Fruit fly (Drosophila melanogaster) whole organism, embryonic: ENCODE results near the gene Alh.

Experiments used
- Abd-B ChIP-seq: fragments of 200-800 bp; sonication (Bioruptor generic); optimal IDR thresholded peaks from 2 replicates; lab custom pipeline; 2018; ENCODE audit warnings: missing biosample characterization, mild to moderate bottlenecking, missing genetic modification characterization, moderate library complexity
- Bgb ChIP-seq: fragments of 200-800 bp; sonication (Bioruptor generic); IDR thresholded peaks from 2 replicates; pipeline ENCODE4 v1.3.6; 2022; ENCODE audit warnings: missing biosample characterization, missing genetic modification characterization; ENCODE audit not compliant: partially characterized antibody
- CG10431 ChIP-seq: fragments of 200-800 bp; sonication (Bioruptor generic); optimal IDR thresholded peaks from 3 replicates; lab custom pipeline; 2018; ENCODE audit warnings: missing biosample characterization, mild to moderate bottlenecking, missing genetic modification characterization
- CG11093 ChIP-seq: fragments of 200-800 bp; sonication (Bioruptor generic); IDR thresholded peaks from 3 replicates; pipeline ENCODE4 v1.3.6; 2022; ENCODE audit warnings: missing biosample characterization, missing genetic modification characterization
- CG11247 ChIP-seq: fragments of 200-800 bp; sonication (Bioruptor generic); IDR thresholded peaks from 2 replicates; pipeline ENCODE4 v1.3.6; 2022; ENCODE audit warnings: missing biosample characterization, missing genetic modification characterization
- CG13624 ChIP-seq: fragments of 200-800 bp; sonication (Bioruptor generic); optimal IDR thresholded peaks from 2 replicates; lab custom pipeline; 2016; ENCODE audit warnings: missing biosample characterization, missing genetic modification characterization
- CG15696 ChIP-seq: fragments of 200-800 bp; sonication (Bioruptor generic); optimal IDR thresholded peaks from 2 replicates; lab custom pipeline; 2019; ENCODE audit warnings: missing biosample characterization, mild to moderate bottlenecking, missing genetic modification characterization, moderate library complexity
- CG16779 ChIP-seq: fragments of 200-800 bp; sonication (Bioruptor generic); IDR thresholded peaks from 2 replicates; pipeline ENCODE4 v1.3.6; 2022; ENCODE audit warnings: missing biosample characterization, missing genetic modification characterization
- CG17328 ChIP-seq: fragments of 200-800 bp; sonication (Bioruptor generic); IDR thresholded peaks from 2 replicates; pipeline ENCODE4 v1.3.6; 2022; ENCODE audit warnings: missing biosample characterization, missing genetic modification characterization
- CG30403 ChIP-seq: fragments of 200-800 bp; sonication (Bioruptor generic); optimal IDR thresholded peaks from 3 replicates; lab custom pipeline; 2016; ENCODE audit warnings: missing biosample characterization, missing genetic modification characterization
- CG30431 ChIP-seq: fragments of 200-800 bp; sonication (Bioruptor generic); optimal IDR thresholded peaks from 2 replicates; lab custom pipeline; 2017; ENCODE audit warnings: missing biosample characterization, missing genetic modification characterization
- CG3838 ChIP-seq: fragments of 200-800 bp; sonication (Bioruptor generic); optimal IDR thresholded peaks from 3 replicates; lab custom pipeline; 2016; ENCODE audit warnings: missing biosample characterization, missing genetic modification characterization
- CG42726 ChIP-seq: fragments of 200-800 bp; sonication (Bioruptor generic); IDR thresholded peaks from 2 replicates; pipeline ENCODE4 v1.3.6; 2022; ENCODE audit warnings: missing biosample characterization, missing genetic modification characterization; ENCODE audit not compliant: partially characterized antibody
- CG6254 ChIP-seq: fragments of 200-800 bp; sonication (Bioruptor generic); optimal IDR thresholded peaks from 3 replicates; lab custom pipeline; 2017; ENCODE audit warnings: mild to moderate bottlenecking, missing biosample characterization, missing genetic modification reagents, missing genetic modification characterization
- CG6654 ChIP-seq: fragments of 200-800 bp; sonication (Bioruptor generic); optimal IDR thresholded peaks from 2 replicates; lab custom pipeline; 2017; ENCODE audit warnings: missing biosample characterization, mild to moderate bottlenecking, missing genetic modification characterization
- CG8478 ChIP-seq: fragments of >200 bp; optimal IDR thresholded peaks from 2 replicates; lab custom pipeline; 2018
- CG8924 ChIP-seq: fragments of 200-800 bp; optimal IDR thresholded peaks from 3 replicates; lab custom pipeline; 2019; ENCODE audit warnings: missing biosample characterization, mild to moderate bottlenecking, missing genetic modification characterization, moderate library complexity
- CG9215 ChIP-seq: fragments of 200-800 bp; sonication (Bioruptor generic); IDR thresholded peaks from 2 replicates; pipeline ENCODE4 v1.3.6; 2022; ENCODE audit warnings: missing biosample characterization, missing genetic modification characterization
- Drgx ChIP-seq: fragments of 200-800 bp; sonication (Bioruptor generic); IDR thresholded peaks from 2 replicates; pipeline ENCODE4 v1.3.6; 2022; ENCODE audit warnings: missing biosample characterization, missing genetic modification characterization
- E2f2 ChIP-seq: fragments of 200-800 bp; sonication (Bioruptor generic); IDR thresholded peaks from 2 replicates; pipeline ENCODE4 v1.3.6; 2022; ENCODE audit warnings: missing biosample characterization, missing genetic modification characterization
- Fer1 ChIP-seq: fragments of 200-800 bp; sonication (Bioruptor generic); optimal IDR thresholded peaks from 2 replicates; lab custom pipeline; 2017; ENCODE audit warnings: missing biosample characterization, mild to moderate bottlenecking, missing genetic modification characterization
- GATAe ChIP-seq: fragments of 200-800 bp; sonication (Bioruptor generic); conservative IDR thresholded peaks from 2 replicates; pipeline ENCODE4 v1.3.6; 2022; ENCODE audit warnings: missing biosample characterization, missing genetic modification characterization
- HLH3B ChIP-seq: fragments of 200-800 bp; sonication (Bioruptor generic); IDR thresholded peaks from 2 replicates; pipeline ENCODE4 v1.3.6; 2022; ENCODE audit warnings: missing biosample characterization, missing genetic modification characterization
- Lhr ChIP-seq: fragments of 200-800 bp; sonication (Bioruptor generic); optimal IDR thresholded peaks from 3 replicates; lab custom pipeline; 2017; ENCODE audit warnings: mild to moderate bottlenecking, missing biosample characterization, missing genetic modification reagents, missing genetic modification characterization
- Lpt ChIP-seq: fragments of >200 bp; optimal IDR thresholded peaks from 2 replicates; lab custom pipeline; 2018; ENCODE audit warnings: missing biosample characterization, missing genetic modification characterization
- MTF-1 ChIP-seq: fragments of 200-800 bp; sonication (Bioruptor generic); optimal IDR thresholded peaks from 2 replicates; lab custom pipeline; 2018; ENCODE audit warnings: missing biosample characterization, mild to moderate bottlenecking, missing genetic modification characterization, borderline replicate concordance
- Nf-YC ChIP-seq: fragments of 200-800 bp; optimal IDR thresholded peaks from 3 replicates; lab custom pipeline; 2019; ENCODE audit warnings: missing biosample characterization, mild to moderate bottlenecking, missing genetic modification characterization, moderate library complexity
- Oli ChIP-seq: fragments of 200-800 bp; sonication (Bioruptor generic); optimal IDR thresholded peaks from 2 replicates; lab custom pipeline; 2018; ENCODE audit warnings: missing biosample characterization, mild to moderate bottlenecking, missing genetic modification characterization, moderate library complexity
- Ravus ChIP-seq: fragments of 200-800 bp; sonication (Bioruptor generic); IDR thresholded peaks from 2 replicates; pipeline ENCODE4 v1.3.6; 2022; ENCODE audit warnings: missing biosample characterization, missing genetic modification characterization
- Sry-δ ChIP-seq: fragments of 200-800 bp; sonication (Bioruptor generic); optimal IDR thresholded peaks from 2 replicates; lab custom pipeline; 2016; ENCODE audit warnings: missing biosample characterization, missing genetic modification characterization
- Stat92E ChIP-seq, 3 experiments: fragments of >200 bp in 2 of 3; fragments of 200-800 bp in 1 of 3; sonication (Bioruptor generic) in 1 of 3; optimal IDR thresholded peaks; 2 replicates each; lab custom pipeline; 2017 to 2019; ENCODE audit warnings: missing biosample characterization in 3 of 3, missing genetic modification characterization in 3 of 3, mild to moderate bottlenecking in 1 of 3, moderate library complexity in 1 of 3
- az2 ChIP-seq: fragments of 200-800 bp; sonication (Bioruptor generic); optimal IDR thresholded peaks from 3 replicates; lab custom pipeline; 2016; ENCODE audit warnings: missing biosample characterization, missing genetic modification characterization
- br ChIP-seq: fragments of >200 bp; optimal IDR thresholded peaks from 2 replicates; lab custom pipeline; 2017
- cad ChIP-seq: fragments of >200 bp; optimal IDR thresholded peaks from 2 replicates; lab custom pipeline; 2017; ENCODE audit warnings: missing biosample characterization, missing genetic modification characterization
- ci ChIP-seq: fragments of 200-800 bp; sonication (Bioruptor generic); IDR thresholded peaks from 3 replicates; pipeline ENCODE4 v1.3.6; 2022; ENCODE audit warnings: missing biosample characterization, missing genetic modification characterization
- gcm ChIP-seq: fragments of 200-800 bp; sonication (Bioruptor generic); optimal IDR thresholded peaks from 2 replicates; lab custom pipeline; 2019; ENCODE audit warnings: missing biosample characterization, mild to moderate bottlenecking, missing genetic modification characterization, moderate library complexity
- insv ChIP-seq, 2 experiments: fragments of 200-800 bp; sonication (Bioruptor generic); optimal IDR thresholded peaks; 3 replicates each; lab custom pipeline; 2016 to 2018; ENCODE audit warnings: missing biosample characterization in 2 of 2, missing genetic modification characterization in 2 of 2
- kah ChIP-seq: fragments of 200-800 bp; sonication (Bioruptor generic); optimal IDR thresholded peaks from 2 replicates; lab custom pipeline; 2018; ENCODE audit warnings: missing biosample characterization, mild to moderate bottlenecking, missing genetic modification characterization
- lbe ChIP-seq: fragments of 200-800 bp; sonication (Bioruptor generic); optimal IDR thresholded peaks from 2 replicates; lab custom pipeline; 2016; ENCODE audit warnings: missing biosample characterization, mild to moderate bottlenecking, missing genetic modification characterization
- lov ChIP-seq, 2 experiments: fragments of 200-800 bp in 1 of 2; fragments of >200 bp in 1 of 2; sonication (Bioruptor generic) in 1 of 2; IDR thresholded peaks in 1 of 2; optimal IDR thresholded peaks in 1 of 2; 2 replicates in 1 of 2; 3 replicates in 1 of 2; pipeline versions ENCODE4 v1.3.6 to Lab custom; 2017 to 2022; ENCODE audit warnings: missing biosample characterization in 1 of 2, missing genetic modification characterization in 1 of 2
- mld ChIP-seq: fragments of 200-800 bp; sonication (Bioruptor generic); IDR thresholded peaks from 3 replicates; pipeline ENCODE4 v1.3.6; 2022; ENCODE audit warnings: missing biosample characterization, missing genetic modification characterization; ENCODE audit not compliant: partially characterized antibody
- nau ChIP-seq: fragments of 200-800 bp; sonication (Bioruptor generic); optimal IDR thresholded peaks from 3 replicates; lab custom pipeline; 2017; ENCODE audit warnings: missing biosample characterization, mild to moderate bottlenecking, missing genetic modification characterization, missing genetic modification reagents
- nerfin-2 ChIP-seq: fragments of 200-800 bp; sonication (Bioruptor generic); IDR thresholded peaks from 2 replicates; pipeline ENCODE4 v1.3.6; 2022; ENCODE audit warnings: missing biosample characterization, missing genetic modification characterization; ENCODE audit not compliant: partially characterized antibody
- nom ChIP-seq: fragments of 200-800 bp; sonication (Bioruptor generic); optimal IDR thresholded peaks from 2 replicates; lab custom pipeline; 2017; ENCODE audit warnings: missing biosample characterization, missing genetic modification characterization, mild to moderate bottlenecking, moderate library complexity, missing genetic modification reagents
- pita ChIP-seq: fragments of 200-800 bp; sonication (Bioruptor generic); optimal IDR thresholded peaks from 2 replicates; lab custom pipeline; 2017; ENCODE audit warnings: missing biosample characterization, mild to moderate bottlenecking, missing genetic modification characterization
- pzg ChIP-seq: fragments of 200-800 bp; sonication (Bioruptor generic); optimal IDR thresholded peaks from 3 replicates; lab custom pipeline; 2018; ENCODE audit warnings: missing biosample characterization, mild to moderate bottlenecking, missing genetic modification characterization, moderate library complexity
- rib ChIP-seq: fragments of 200-800 bp; sonication (Bioruptor generic); IDR thresholded peaks from 2 replicates; pipeline ENCODE4 v1.3.6; 2022; ENCODE audit warnings: missing biosample characterization, missing genetic modification characterization
- row ChIP-seq: fragments of 200-800 bp; sonication (Bioruptor generic); IDR thresholded peaks from 3 replicates; pipeline ENCODE4 v1.3.6; 2022; ENCODE audit warnings: missing biosample characterization, missing genetic modification characterization
- sob ChIP-seq: fragments of 200-800 bp; sonication (Bioruptor generic); IDR thresholded peaks from 2 replicates; pipeline ENCODE4 v1.3.6; 2022; ENCODE audit warnings: missing biosample characterization, missing genetic modification characterization
- usp ChIP-seq: fragments of >200 bp; optimal IDR thresholded peaks from 2 replicates; lab custom pipeline; 2017; ENCODE audit warnings: missing biosample characterization, missing genetic modification characterization
- wek ChIP-seq: fragments of 200-800 bp; sonication (Bioruptor generic); optimal IDR thresholded peaks from 3 replicates; lab custom pipeline; 2018; ENCODE audit warnings: missing biosample characterization, mild to moderate bottlenecking, missing genetic modification characterization, moderate library complexity

Gene Alh

dm6 chr3R:7130827-7131226, 6.8 kb upstream of the Alh start (continued):
- TF ChIP-seq CG11093 (GFP tag; lab: Robert Waterston, UW) (no peak), CG9215 (GFP tag; lab: Robert Waterston, UW) (no peak), CG15696 (tag; lab: Kevin White, UChicago) (no peak), Fer1 (GFP tag; lab: Kevin White, UChicago) (peak; percentile 62), Nf-YC (no peak), CG17328 (GFP tag; lab: Robert Waterston, UW) (0 out of 2 replicates have a peak, but pooled peaks have one; percentile 14), CG42726 (GFP tag; lab: Robert Waterston, UW) (peak; percentile 95), lbe (no peak), cad (GFP tag; lab: Kevin White, UChicago) (no peak), CG3838 (no peak), wek (GFP tag; lab: Kevin White, UChicago) (no peak), Drgx (GFP tag; lab: Robert Waterston, UW) (no peak), CG10431 (GFP tag; lab: Kevin White, UChicago) (no peak), usp (no peak), CG8924 (tag; lab: Kevin White, UChicago) (no peak), nau (GFP tag; lab: Kevin White, UChicago) (no peak), kah (GFP tag; lab: Kevin White, UChicago) (no peak), rib (GFP tag; lab: Robert Waterston, UW) (no peak), br (lab: Kevin White, UChicago) (no peak), CG11247 (GFP tag; lab: Robert Waterston, UW) (no peak), CG6254 (GFP tag; lab: Kevin White, UChicago) (no peak), nerfin-2 (peak; percentile 95), MTF-1 (no peak), Stat92E (GFP tag; optimal IDR thresholded peaks at IDR 0.05; lab: Kevin White, UChicago) (peak in 1 of 3 experiments; percentile 63), CG8478 (lab: Kevin White, UChicago) (no peak), pzg (GFP tag; lab: Kevin White, UChicago) (peak; percentile 50), az2 (GFP tag; lab: Kevin White, UChicago) (peak; percentile 15), lov (optimal IDR thresholded peaks at IDR 0.05; lab: Kevin White, UChicago) (no peak), lov (GFP tag; IDR thresholded peaks at IDR 0.05; lab: Robert Waterston, UW) (no peak), Oli (tag; lab: Kevin White, UChicago) (no peak), Bgb (GFP tag; lab: Robert Waterston, UW) (peak; percentile 96), CG6654 (GFP tag; lab: Kevin White, UChicago) (no peak), Sry-δ (GFP tag; lab: Kevin White, UChicago) (peak; percentile 42), row (peak; percentile 8; the same call in 1 of the 3 replicates), nom (no peak), HLH3B (GFP tag; lab: Robert Waterston, UW) (0 out of 2 replicates have a peak, but pooled peaks have one; percentile 10), mld (peak; percentile 99), ci (GFP tag; lab: Robert Waterston, UW) (peak; percentile 55; the same call in 1 of the 3 replicates), CG16779 (GFP tag; lab: Robert Waterston, UW) (no peak), CG30403 (GFP tag; lab: Kevin White, UChicago) (no peak), pita (GFP tag; lab: Kevin White, UChicago) (no peak), E2f2 (GFP tag; lab: Robert Waterston, UW) (peak; percentile 85), Abd-B (GFP tag; lab: Kevin White, UChicago) (no peak), insv (GFP tag; optimal IDR thresholded peaks at IDR 0.05; lab: Kevin White, UChicago) (no peak), GATAe (GFP tag; lab: Robert Waterston, UW) (no peak), sob (GFP tag; lab: Robert Waterston, UW) (no peak), Lhr (GFP tag; lab: Kevin White, UChicago) (no peak), gcm (GFP tag; lab: Kevin White, UChicago) (no peak), Ravus (GFP tag; lab: Robert Waterston, UW) (no peak), CG13624 (GFP tag; lab: Kevin White, UChicago) (no peak), Lpt (GFP tag; lab: Kevin White, UChicago) (no peak), CG30431 (no peak)
